Worm (Caenorhabditis elegans) whole organism, late embryonic: ENCODE data around the gene oac-11.

Experiments used
- C08G9.2 ChIP-seq: sonication (generic microtip); optimal IDR thresholded peaks from 2 replicates; lab custom pipeline; 2016; ENCODE audit warnings: mild to moderate bottlenecking, missing genetic modification characterization, moderate library complexity, missing compliant biosample characterization
- C38D4.7 ChIP-seq: fragments of 200-800 bp; sonication (Bioruptor generic); optimal IDR thresholded peaks from 2 replicates; lab custom pipeline; 2018; ENCODE audit warnings: mild to moderate bottlenecking, missing genetic modification characterization, moderate library complexity, missing compliant biosample characterization
- F13H6.1 ChIP-seq: sonication (generic microtip); optimal IDR thresholded peaks from 2 replicates; lab custom pipeline; 2016; ENCODE audit warnings: missing genetic modification characterization, missing compliant biosample characterization
- K02D7.2 ChIP-seq: sonication (generic microtip); optimal IDR thresholded peaks from 2 replicates; lab custom pipeline; 2017; ENCODE audit warnings: mild to moderate bottlenecking, missing genetic modification characterization, missing compliant biosample characterization
- K09A11.1 ChIP-seq: sonication (generic microtip); optimal IDR thresholded peaks from 2 replicates; lab custom pipeline; 2017; ENCODE audit warnings: antibody characterized with exemption, mild to moderate bottlenecking, missing genetic modification characterization, missing compliant biosample characterization; ENCODE audit not compliant: insufficient read depth
- ahr-1 ChIP-seq: sonication (generic microtip); optimal IDR thresholded peaks from 2 replicates; lab custom pipeline; 2016; ENCODE audit warnings: missing genetic modification characterization, missing compliant biosample characterization
- ceh-18 ChIP-seq: sonication (generic microtip); optimal IDR thresholded peaks from 2 replicates; lab custom pipeline; 2016; ENCODE audit warnings: missing genetic modification characterization, missing compliant biosample characterization
- ceh-22 ChIP-seq: sonication (generic microtip); optimal IDR thresholded peaks from 2 replicates; lab custom pipeline; 2017; ENCODE audit warnings: missing biosample characterization, missing genetic modification characterization
- ceh-24 ChIP-seq: sonication (generic microtip); optimal IDR thresholded peaks from 2 replicates; lab custom pipeline; 2016; ENCODE audit warnings: mild to moderate bottlenecking, missing genetic modification characterization, missing compliant biosample characterization
- ceh-31 ChIP-seq: sonication (generic microtip); optimal IDR thresholded peaks from 2 replicates; lab custom pipeline; 2016; ENCODE audit warnings: missing genetic modification characterization, missing compliant biosample characterization
- ceh-34 ChIP-seq: sonication (generic microtip); optimal IDR thresholded peaks from 2 replicates; lab custom pipeline; 2016; ENCODE audit warnings: mild to moderate bottlenecking, missing genetic modification characterization, missing compliant biosample characterization
- ceh-45 ChIP-seq: fragments of 200-800 bp; sonication (Bioruptor generic); IDR thresholded peaks from 2 replicates; pipeline ENCODE4 v1.3.6; 2022; ENCODE audit warnings: missing genetic modification reagents, missing genetic modification characterization, missing compliant biosample characterization
- ceh-48 ChIP-seq: sonication (generic microtip); optimal IDR thresholded peaks from 2 replicates; lab custom pipeline; 2016; ENCODE audit warnings: missing genetic modification characterization, inconsistent platforms, missing compliant biosample characterization
- ceh-9 ChIP-seq: sonication (generic microtip); optimal IDR thresholded peaks from 2 replicates; lab custom pipeline; 2016; ENCODE audit warnings: mild to moderate bottlenecking, missing genetic modification characterization, inconsistent platforms, missing compliant biosample characterization
- che-1 ChIP-seq: sonication (generic microtip); optimal IDR thresholded peaks from 2 replicates; lab custom pipeline; 2016; ENCODE audit warnings: mild to moderate bottlenecking, missing genetic modification characterization, missing compliant biosample characterization
- dve-1 ChIP-seq: sonication (generic microtip); optimal IDR thresholded peaks from 2 replicates; lab custom pipeline; 2017; ENCODE audit warnings: antibody characterized with exemption, mild to moderate bottlenecking, missing genetic modification characterization, missing compliant biosample characterization
- ets-4 ChIP-seq: sonication (generic microtip); optimal IDR thresholded peaks from 2 replicates; lab custom pipeline; 2016; ENCODE audit warnings: missing genetic modification characterization, missing compliant biosample characterization
- eyg-1 ChIP-seq: sonication (generic microtip); optimal IDR thresholded peaks from 2 replicates; lab custom pipeline; 2016; ENCODE audit warnings: missing genotype, missing genetic modification characterization, missing compliant biosample characterization
- fax-1 ChIP-seq: sonication (generic microtip); optimal IDR thresholded peaks from 2 replicates; lab custom pipeline; 2016; ENCODE audit warnings: missing genotype, missing genetic modification characterization, missing compliant biosample characterization
- hlh-15 ChIP-seq: sonication (generic microtip); optimal IDR thresholded peaks from 2 replicates; lab custom pipeline; 2016; ENCODE audit warnings: missing genetic modification characterization, missing compliant biosample characterization
- hlh-6 ChIP-seq: sonication (generic microtip); optimal IDR thresholded peaks from 2 replicates; lab custom pipeline; 2016; ENCODE audit warnings: missing genotype, missing genetic modification characterization, missing compliant biosample characterization
- hlh-8 ChIP-seq: sonication (generic microtip); optimal IDR thresholded peaks from 2 replicates; lab custom pipeline; 2016; ENCODE audit warnings: missing genotype, missing genetic modification characterization, missing compliant biosample characterization
- lin-11 ChIP-seq: fragments of 200-800 bp; sonication (Bioruptor generic); optimal IDR thresholded peaks from 2 replicates; lab custom pipeline; 2018; ENCODE audit warnings: mild to moderate bottlenecking, missing genetic modification characterization, missing compliant biosample characterization
- madf-2 ChIP-seq: sonication (generic microtip); optimal IDR thresholded peaks from 2 replicates; lab custom pipeline; 2017; ENCODE audit warnings: missing genetic modification characterization, missing compliant biosample characterization
- mec-3 ChIP-seq: sonication (generic microtip); optimal IDR thresholded peaks from 2 replicates; lab custom pipeline; 2016; ENCODE audit warnings: borderline replicate concordance, missing genetic modification characterization, missing compliant biosample characterization
- nfya-1 ChIP-seq: sonication (generic microtip); optimal IDR thresholded peaks from 2 replicates; lab custom pipeline; 2017; ENCODE audit warnings: missing genetic modification characterization, mild to moderate bottlenecking, missing compliant biosample characterization, antibody characterized with exemption, moderate library complexity
- nhr-232 ChIP-seq: sonication (generic microtip); optimal IDR thresholded peaks from 2 replicates; lab custom pipeline; 2016; ENCODE audit warnings: missing genetic modification characterization, missing compliant biosample characterization
- pag-3 ChIP-seq: sonication (generic microtip); optimal IDR thresholded peaks from 2 replicates; lab custom pipeline; 2016; ENCODE audit warnings: missing compliant biosample characterization, missing genetic modification characterization, borderline replicate concordance
- pat-9 ChIP-seq: fragments of 200-800 bp; sonication (Bioruptor generic); optimal IDR thresholded peaks from 2 replicates; lab custom pipeline; 2018; ENCODE audit warnings: mild to moderate bottlenecking, missing genetic modification characterization, moderate library complexity, missing compliant biosample characterization
- pax-1 ChIP-seq: fragments of 150-350 bp; optimal IDR thresholded peaks from 2 replicates; lab custom pipeline; 2014; ENCODE audit warnings: missing biosample characterization, missing genetic modification characterization
- pha-4 ChIP-seq: fragments of 150-350 bp; optimal IDR thresholded peaks from 2 replicates; lab custom pipeline; 2018; ENCODE audit warnings: missing biosample characterization, missing genetic modification reagents, missing genetic modification characterization
- pqm-1 ChIP-seq: sonication (generic microtip); optimal IDR thresholded peaks from 2 replicates; lab custom pipeline; 2016; ENCODE audit warnings: missing genetic modification characterization, missing compliant biosample characterization
- rnt-1 ChIP-seq: sonication (generic microtip); optimal IDR thresholded peaks from 2 replicates; lab custom pipeline; 2016; ENCODE audit warnings: missing genetic modification characterization, missing compliant biosample characterization
- sdc-2 ChIP-seq: sonication (generic microtip); optimal IDR thresholded peaks from 2 replicates; lab custom pipeline; 2016; ENCODE audit warnings: missing genotype, missing genetic modification characterization, missing compliant biosample characterization
- sox-2 ChIP-seq: fragments of 200-800 bp; sonication (Bioruptor generic); IDR thresholded peaks from 2 replicates; pipeline ENCODE4 v1.3.6; 2022; ENCODE audit warnings: missing genetic modification reagents, missing genetic modification characterization, missing compliant biosample characterization
- sox-4 ChIP-seq: sonication (generic microtip); optimal IDR thresholded peaks from 2 replicates; lab custom pipeline; 2017; ENCODE audit warnings: mild to moderate bottlenecking, missing genetic modification characterization, inconsistent platforms, missing compliant biosample characterization
- tbx-2 ChIP-seq: sonication (generic microtip); optimal IDR thresholded peaks from 2 replicates; lab custom pipeline; 2016; ENCODE audit warnings: missing genetic modification characterization, missing compliant biosample characterization
- ttx-3 ChIP-seq: sonication (generic microtip); optimal IDR thresholded peaks from 2 replicates; lab custom pipeline; 2016; ENCODE audit warnings: missing genetic modification reagents, missing genetic modification characterization, missing compliant biosample characterization
- unc-42 ChIP-seq: sonication (generic microtip); optimal IDR thresholded peaks from 2 replicates; lab custom pipeline; 2016; ENCODE audit warnings: missing genotype, missing genetic modification characterization, missing compliant biosample characterization
- zip-5 ChIP-seq: sonication (generic microtip); optimal IDR thresholded peaks from 2 replicates; lab custom pipeline; 2016; ENCODE audit warnings: missing genetic modification characterization, missing compliant biosample characterization
- ztf-16 ChIP-seq: sonication (generic microtip); optimal IDR thresholded peaks from 2 replicates; lab custom pipeline; 2017; ENCODE audit warnings: missing genetic modification characterization, missing compliant biosample characterization

Gene oac-11

ce11 chrII:3864652-3865051, 3.9 kb upstream of the oac-11 start, which contains the start of gene nhr-261:
TSS of gene nhr-261 (minus strand) at chrII:3864752.
- no peak for TF ChIP-seq nhr-232
- no peak for TF ChIP-seq rnt-1 (tag; lab: Kevin White, UChicago)
- no peak for TF ChIP-seq tbx-2 (tag; lab: Kevin White, UChicago)
- no peak for TF ChIP-seq ceh-24
- no peak for TF ChIP-seq ahr-1 (tag; lab: Kevin White, UChicago)
- TF ChIP-seq hlh-8 (tag; lab: Kevin White, UChicago), result no peak
- no peak for TF ChIP-seq pha-4 (tag; lab: Kevin White, UChicago)
- TF ChIP-seq unc-42, result no peak
- TF ChIP-seq ceh-34 (tag; lab: Kevin White, UChicago), result no peak
- TF ChIP-seq hlh-6 (tag; lab: Kevin White, UChicago), result no peak
- no peak for TF ChIP-seq madf-2 (tag; lab: Kevin White, UChicago)
- no peak for TF ChIP-seq ceh-9 (tag; lab: Kevin White, UChicago)
- no peak for TF ChIP-seq ceh-45

ce11 chrII:3862053-3862452, 1.3 kb upstream of the oac-11 start:
- TF ChIP-seq ttx-3 (tag; lab: Kevin White, UChicago) (no peak), ceh-22 (tag; lab: Kevin White, UChicago) (no peak), ceh-18 (no peak), fax-1 (no peak), C38D4.7 (GFP tag; lab: Kevin White, UChicago) (no peak), F13H6.1 (no peak), sdc-2 (tag; lab: Kevin White, UChicago) (no peak), nhr-232 (no peak), ceh-48 (tag; lab: Kevin White, UChicago) (no peak)

DNA sequence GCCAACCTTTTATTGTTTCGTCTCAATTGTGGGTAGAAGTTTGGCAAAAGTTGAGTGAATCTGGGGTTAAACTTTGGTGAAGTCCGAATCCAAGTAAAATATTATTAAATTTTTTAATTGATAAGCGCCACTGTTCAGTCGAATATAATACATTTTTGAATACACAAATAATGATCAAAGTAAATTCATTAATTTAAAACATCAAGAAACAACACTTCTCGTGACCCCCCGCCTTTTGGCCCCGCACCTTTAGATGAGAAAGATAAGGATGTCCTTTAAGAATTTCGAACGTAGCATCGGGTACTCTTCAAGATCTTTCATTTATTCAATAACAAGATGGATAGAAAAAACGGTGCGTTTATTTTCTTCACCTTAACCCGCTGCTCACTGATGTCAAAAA, 8.1 kb downstream of the oac-11 start, which contains the start of gene nhr-257:
TSS of gene nhr-257 (plus strand) at position 301 of the 400 bp plus-strand sequence.
- TF ChIP-seq pqm-1 (tag; lab: Kevin White, UChicago) (no peak), rnt-1 (tag; lab: Kevin White, UChicago) (no peak), hlh-15 (no peak)

ce11 chrII:3850655-3851054, 10.1 kb downstream of the oac-11 start, which contains the start of gene nhr-72:
TSS of gene nhr-72 (minus strand) at chrII:3850755.
- TF ChIP-seq ceh-45 (no peak), C08G9.2 (tag; lab: Kevin White, UChicago) (no peak), lin-11 (no peak), ztf-16 (no peak), pqm-1 (tag; lab: Kevin White, UChicago) (no peak), dve-1 (tag; lab: Kevin White, UChicago) (no peak), zip-5 (tag; lab: Kevin White, UChicago) (no peak), pat-9 (tag; lab: Kevin White, UChicago) (no peak), ets-4 (tag; lab: Kevin White, UChicago) (no peak), ceh-18 (no peak), ceh-31 (no peak), K02D7.2 (tag; lab: Kevin White, UChicago) (no peak), sox-4 (no peak), sdc-2 (tag; lab: Kevin White, UChicago) (no peak), rnt-1 (tag; lab: Kevin White, UChicago) (no peak)

ce11 chrII:3846028-3846427, 14.7 kb downstream of the oac-11 start, which contains the start of gene C17A2.2:
TSS of gene C17A2.2 (plus strand) at chrII:3846328.
- TF ChIP-seq lin-11 (no peak), nfya-1 (tag; lab: Kevin White, UChicago) (no peak), sox-2 (GFP tag; lab: Robert Waterston, UW) (no peak), K09A11.1 (tag; lab: Kevin White, UChicago) (no peak), pag-3 (tag; lab: Kevin White, UChicago) (no peak), che-1 (tag; lab: Kevin White, UChicago) (no peak), pax-1 (no peak), mec-3 (tag; lab: Kevin White, UChicago) (no peak), eyg-1 (tag; lab: Kevin White, UChicago) (no peak)
